Worm (Caenorhabditis elegans): ENCODE data around the gene fem-3.

fem-3 gene

DNA sequence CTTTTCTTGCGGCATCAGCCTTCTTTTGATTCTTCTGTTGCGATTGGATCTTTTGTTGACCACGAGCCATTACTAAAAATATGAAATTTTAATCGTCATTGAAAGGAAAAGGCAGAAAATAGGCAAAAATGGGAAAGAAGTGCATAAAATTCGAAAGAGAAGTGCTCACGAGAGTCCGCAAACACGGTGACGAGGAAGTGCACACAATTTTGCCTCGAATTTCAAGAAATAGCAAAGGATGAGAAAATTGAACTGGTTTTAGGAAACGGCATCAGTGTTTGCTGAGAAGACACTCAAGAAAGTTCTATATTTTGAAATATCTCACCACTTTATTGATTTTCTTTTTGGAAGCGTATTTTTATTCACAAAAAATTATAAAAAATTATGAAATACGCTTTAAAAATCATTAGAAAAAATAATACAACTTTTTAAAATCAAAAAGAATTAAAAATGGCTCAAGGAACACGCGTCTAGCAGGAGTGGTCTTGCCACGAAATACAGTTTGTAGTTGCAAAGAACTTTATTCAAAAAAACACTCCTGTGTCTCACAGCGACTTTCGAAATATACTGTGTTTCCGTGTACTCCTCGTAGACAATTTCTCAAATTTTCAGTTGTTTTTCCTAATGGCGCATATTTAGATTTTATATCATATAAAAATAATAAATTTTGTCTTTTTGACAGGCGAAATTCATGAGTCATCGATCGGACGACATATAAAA is 8.4 kb upstream of the fem-3 start, which contains the start of the genes znf-706 and cpna-3:
Gene znf-706, minus strand, starts transcription at position 72 of the 720 bp plus-strand sequence.
Gene cpna-3, plus strand, starts transcription at position 683 of the 720 bp plus-strand sequence.
- TF ChIP-seq sea-2 (GFP tag; optimal IDR thresholded peaks at IDR 0.05) (no peak), nhr-67 (tag; optimal IDR thresholded peaks at IDR 0.05) (no peak), ztf-4 (tag; optimal IDR thresholded peaks at IDR 0.05) (no peak), aly-2 (tag; optimal IDR thresholded peaks at IDR 0.05) (no peak), nhr-23 (tag; optimal IDR thresholded peaks at IDR 0.05) (peak; percentile 0), jun-1 (tag; optimal IDR thresholded peaks at IDR 0.05) (no peak), hmg-11 (tag; optimal IDR thresholded peaks at IDR 0.05) (peak; percentile 15), elt-2 (tag; optimal IDR thresholded peaks at IDR 0.05) (peak; percentile 5), ceh-82 (tag; optimal IDR thresholded peaks at IDR 0.05) (no peak)

DNA sequence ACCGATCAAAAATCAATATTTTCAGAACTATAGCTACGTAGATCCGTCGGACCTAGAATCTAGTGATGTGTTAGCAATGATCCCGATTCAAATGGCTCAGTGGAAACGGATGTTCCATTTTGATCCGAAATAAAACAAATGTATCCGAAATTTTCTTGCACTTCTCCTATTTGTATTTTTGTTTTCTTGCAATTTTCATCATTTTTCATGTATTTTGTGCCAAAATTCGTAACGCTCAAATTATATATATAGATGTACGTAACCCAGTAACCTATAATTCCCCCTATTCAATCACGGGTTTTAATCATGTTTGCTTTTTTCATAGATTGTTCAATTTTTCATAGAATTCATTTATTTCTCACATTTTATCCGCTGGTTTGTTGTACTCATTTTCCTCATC is 5.8 kb upstream of the fem-3 start, which contains the start of gene gldi-10:
Gene gldi-10, plus strand, starts transcription at position 301 of the 400 bp plus-strand sequence.
- TF ChIP-seq ceh-28 (tag; optimal IDR thresholded peaks at IDR 0.05) = no peak
- TF ChIP-seq lin-39 (tag; optimal IDR thresholded peaks at IDR 0.05) = no peak
- TF ChIP-seq unc-39 (tag; optimal IDR thresholded peaks at IDR 0.05) = no peak
- TF ChIP-seq egl-27 (tag; optimal IDR thresholded peaks at IDR 0.05) = no peak

DNA sequence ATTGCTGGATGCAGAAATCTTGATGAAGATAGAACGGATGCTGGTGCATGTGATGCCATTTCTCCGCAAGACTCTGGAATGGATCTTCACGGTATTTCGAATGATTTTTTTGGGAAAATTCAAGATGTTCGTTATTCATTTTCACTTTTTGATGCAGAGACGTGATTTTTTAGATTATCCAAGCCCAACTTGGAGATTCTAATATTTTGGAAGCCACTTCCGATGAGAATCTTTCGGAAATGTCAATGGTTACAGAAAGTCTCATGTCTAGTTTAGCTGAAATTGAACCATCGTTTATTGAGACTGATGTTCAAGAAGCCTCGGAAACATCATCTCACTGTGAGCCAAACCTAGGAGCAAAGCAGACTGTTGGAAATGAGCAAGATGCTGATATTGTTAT is 3.9 kb upstream of the fem-3 start:
- TF ChIP-seq hmg-11 (tag; optimal IDR thresholded peaks at IDR 0.05) = no peak
- no peak for TF ChIP-seq unc-39 (tag; optimal IDR thresholded peaks at IDR 0.05)
- no peak for TF ChIP-seq sea-2 (GFP tag; optimal IDR thresholded peaks at IDR 0.05)
- TF ChIP-seq nfya-1 (tag; optimal IDR thresholded peaks at IDR 0.05; ENCODE audit: insufficient read depth) = no peak
- no peak for TF ChIP-seq lin-15B (tag; optimal IDR thresholded peaks at IDR 0.05)
- TF ChIP-seq mml-1 (tag; optimal IDR thresholded peaks at IDR 0.05) = no peak
- no peak for TF ChIP-seq skn-1 (tag; optimal IDR thresholded peaks at IDR 0.05)
- TF ChIP-seq nhr-25 (tag; optimal IDR thresholded peaks at IDR 0.05) = no peak
- no peak for TF ChIP-seq lin-39 (tag; optimal IDR thresholded peaks at IDR 0.05)
- no peak for TF ChIP-seq lsy-12 (tag; optimal IDR thresholded peaks at IDR 0.05)
- no peak for TF ChIP-seq nhr-67 (tag; optimal IDR thresholded peaks at IDR 0.05)
- TF ChIP-seq fkh-10 (GFP tag; optimal IDR thresholded peaks at IDR 0.05) = no peak
- no peak for TF ChIP-seq daf-12 (tag; optimal IDR thresholded peaks at IDR 0.05)
- no peak for TF ChIP-seq ceh-28 (tag; optimal IDR thresholded peaks at IDR 0.05)
- no peak for TF ChIP-seq ztf-11 (tag; optimal IDR thresholded peaks at IDR 0.05)
- no peak for TF ChIP-seq aly-2 (tag; optimal IDR thresholded peaks at IDR 0.05)
- no peak for TF ChIP-seq tbx-2 (tag; optimal IDR thresholded peaks at IDR 0.05)

DNA sequence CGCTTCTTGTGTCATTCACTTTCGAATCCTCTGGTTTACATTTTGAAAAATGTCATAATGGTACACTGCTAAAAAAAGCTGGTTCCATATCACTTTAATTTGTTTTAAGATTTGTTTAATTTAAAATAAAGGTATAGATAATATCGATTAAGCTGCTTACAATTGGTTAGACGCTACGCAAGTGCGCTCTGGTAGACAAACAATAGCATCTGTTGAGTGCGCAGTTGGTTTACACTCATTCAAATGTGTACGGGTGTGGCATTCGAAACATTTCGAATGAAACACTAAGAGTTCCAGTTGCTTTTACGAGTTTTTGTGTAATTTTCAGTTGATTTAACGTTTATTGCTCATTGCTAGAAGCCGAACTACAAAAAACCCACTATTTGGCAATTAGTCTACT is 2.7 kb downstream of the fem-3 start:
- peak; percentile 14 for TF ChIP-seq nhr-23 (tag; optimal IDR thresholded peaks at IDR 0.05)
- TF ChIP-seq egl-5 (tag; optimal IDR thresholded peaks at IDR 0.05) = peak; percentile 93
- no peak for TF ChIP-seq nhr-12 (tag; optimal IDR thresholded peaks at IDR 0.05)
- peak; percentile 50 for TF ChIP-seq ceh-28 (tag; optimal IDR thresholded peaks at IDR 0.05)
- TF ChIP-seq unc-39 (tag; optimal IDR thresholded peaks at IDR 0.05) = no peak
- TF ChIP-seq nhr-25 (tag; optimal IDR thresholded peaks at IDR 0.05) = peak; percentile 49
- peak; percentile 27 for TF ChIP-seq snpc-4 (tag; optimal IDR thresholded peaks at IDR 0.05)
- peak; percentile 68 for TF ChIP-seq hmg-11 (tag; optimal IDR thresholded peaks at IDR 0.05)
- peak; percentile 71 for TF ChIP-seq lin-39 (tag; optimal IDR thresholded peaks at IDR 0.05)
- TF ChIP-seq elt-2 (tag; optimal IDR thresholded peaks at IDR 0.05) = peak; percentile 15
- TF ChIP-seq nfya-1 (tag; optimal IDR thresholded peaks at IDR 0.05; ENCODE audit: insufficient read depth) = peak; percentile 58
- no peak for TF ChIP-seq ama-1 (optimal IDR thresholded peaks at IDR 0.05)
- TF ChIP-seq pha-4 (tag; optimal IDR thresholded peaks at IDR 0.05) = peak; percentile 85
- no peak for TF ChIP-seq ceh-82 (tag; optimal IDR thresholded peaks at IDR 0.05)
- no peak for TF ChIP-seq daf-12 (tag; optimal IDR thresholded peaks at IDR 0.05)
- peak; percentile 69 for TF ChIP-seq lin-15B (tag; optimal IDR thresholded peaks at IDR 0.05)

DNA sequence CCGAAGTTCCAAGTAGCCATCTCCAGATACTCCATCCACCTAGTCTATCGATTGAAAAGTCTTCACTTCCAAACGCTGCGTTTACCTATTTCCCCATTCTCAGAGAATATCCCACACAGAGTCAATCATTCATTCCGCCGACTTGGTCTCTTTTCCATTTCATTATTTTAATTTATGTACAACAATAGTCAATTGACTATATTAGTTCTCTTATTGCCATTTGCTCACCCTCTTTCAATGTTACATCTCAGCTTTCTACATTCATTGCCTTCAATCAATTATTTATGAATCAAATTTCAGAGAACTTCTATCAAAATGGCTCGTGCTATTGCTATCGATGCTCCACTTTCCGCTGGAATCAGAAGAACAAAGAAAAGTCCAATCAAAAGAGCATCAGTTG is 3.9 kb downstream of the fem-3 start, which contains the start of gene aly-1:
Gene aly-1, plus strand, starts transcription at position 301 of the 400 bp plus-strand sequence.
- TF ChIP-seq fkh-10 (GFP tag; optimal IDR thresholded peaks at IDR 0.05) = no peak

DNA sequence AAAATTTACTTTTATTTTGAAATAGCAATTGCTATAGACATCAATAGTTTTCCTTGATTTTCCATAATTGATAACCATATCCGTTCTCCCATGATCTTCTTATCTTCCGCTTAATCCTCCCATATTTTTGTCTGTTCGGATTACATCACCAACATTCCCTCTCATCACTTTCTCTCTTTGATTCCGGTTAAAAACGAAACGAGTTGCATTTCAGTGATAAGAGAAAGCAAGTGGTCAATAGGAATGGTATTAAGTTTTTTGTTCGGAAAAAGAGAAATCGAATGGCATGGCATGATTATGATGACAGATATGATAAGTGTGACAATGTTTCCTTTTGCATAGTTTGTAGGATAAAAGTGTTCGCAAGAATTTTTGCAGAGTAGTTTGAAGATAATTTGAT is 7.3 kb downstream of the fem-3 start:
- TF ChIP-seq pqm-1 (tag; optimal IDR thresholded peaks at IDR 0.05) = peak; percentile 45
- peak; percentile 71 for TF ChIP-seq elt-2 (tag; optimal IDR thresholded peaks at IDR 0.05)
- TF ChIP-seq nhr-43 (tag; optimal IDR thresholded peaks at IDR 0.05; ENCODE audit: poor library complexity, severe bottlenecking) = peak; percentile 58
- no peak for TF ChIP-seq sea-2 (GFP tag; optimal IDR thresholded peaks at IDR 0.05)
- TF ChIP-seq elt-3 (tag; optimal IDR thresholded peaks at IDR 0.05) = peak in 2 of 3 experiments; percentile 20 to 65
- TF ChIP-seq snpc-4 (tag; optimal IDR thresholded peaks at IDR 0.05) = no peak

All from whole organism, L3 larva.